Worm (Caenorhabditis elegans) whole organism, L4/young adult: ENCODE data around the gene ZC239.6.

Source experiments
- W03F9.2 ChIP-seq: fragments of 150-350 bp; optimal IDR thresholded peaks from 2 replicates; lab custom pipeline; 2014; ENCODE audit warnings: missing biosample characterization, missing genetic modification characterization
- dao-5 ChIP-seq: sonication (generic microtip); optimal IDR thresholded peaks from 2 replicates; lab custom pipeline; 2016; ENCODE audit warnings: missing genotype, missing genetic modification characterization, moderate library complexity, missing compliant biosample characterization
- him-1 ChIP-seq: sonication (generic microtip); optimal IDR thresholded peaks from 2 replicates; lab custom pipeline; 2016; ENCODE audit warnings: missing genotype, missing genetic modification reagents, missing genetic modification characterization, missing compliant biosample characterization

The ZC239.6 gene

ce11 chrII:3237038-3237521 is 27.6 kb downstream of the ZC239.6 start, which contains the start of the genes srz-67 and C17F4.11:
srz-67 (minus strand) TSS chrII:3237138.
C17F4.11 (plus strand) TSS chrII:3237471.
- TF ChIP-seq him-1 (tag; lab: Kevin White, UChicago) = no peak
- TF ChIP-seq W03F9.2 (tag; lab: Kevin White, UChicago) = no peak
- TF ChIP-seq dao-5 (tag; lab: Kevin White, UChicago) = no peak

- TF ChIP-seq dao-5 (tag; lab: Kevin White, UChicago) (no peak), W03F9.2 (tag; lab: Kevin White, UChicago) (no peak), him-1 (tag; lab: Kevin White, UChicago) (no peak)
Measured at ce11 chrII:3240207-3240606, 30.8 kb downstream of the ZC239.6 start, which contains the start of gene C17F4.3. C17F4.3 (plus strand) TSS chrII:3240507.

- TF ChIP-seq dao-5 (tag; lab: Kevin White, UChicago) (no peak), him-1 (tag; lab: Kevin White, UChicago) (no peak), W03F9.2 (tag; lab: Kevin White, UChicago) (no peak)
Measured at ce11 chrII:3241842-3242241, 32.4 kb downstream of the ZC239.6 start.

- TF ChIP-seq dao-5 (tag; lab: Kevin White, UChicago) (no peak), W03F9.2 (tag; lab: Kevin White, UChicago) (no peak), him-1 (tag; lab: Kevin White, UChicago) (no peak)
Measured at ce11 chrII:3244070-3244469, 34.6 kb downstream of the ZC239.6 start, which contains the start of gene C17F4.12. C17F4.12 (minus strand) TSS chrII:3244170.

ce11 chrII:3244758-3245157 is 35.3 kb downstream of the ZC239.6 start:
- TF ChIP-seq dao-5 (tag; lab: Kevin White, UChicago) (no peak), him-1 (tag; lab: Kevin White, UChicago) (no peak), W03F9.2 (tag; lab: Kevin White, UChicago) (no peak)

ce11 chrII:3245836-3246235 is 36.4 kb downstream of the ZC239.6 start, which contains the start of gene C17F4.7:
C17F4.7 (minus strand) TSS chrII:3246015.
- TF ChIP-seq W03F9.2 (tag; lab: Kevin White, UChicago) (no peak), him-1 (tag; lab: Kevin White, UChicago) (no peak), dao-5 (tag; lab: Kevin White, UChicago) (no peak)

- no peak for TF ChIP-seq him-1 (tag; lab: Kevin White, UChicago)
- no peak for TF ChIP-seq W03F9.2 (tag; lab: Kevin White, UChicago)
- TF ChIP-seq dao-5 (tag; lab: Kevin White, UChicago) = no peak
Measured at ce11 chrII:3247556-3247955, 38.1 kb downstream of the ZC239.6 start.

- no peak for TF ChIP-seq him-1 (tag; lab: Kevin White, UChicago)
- no peak for TF ChIP-seq dao-5 (tag; lab: Kevin White, UChicago)
- no peak for TF ChIP-seq W03F9.2 (tag; lab: Kevin White, UChicago)
Measured at ce11 chrII:3248043-3248718, 38.8 kb downstream of the ZC239.6 start, which contains the start of the genes fbxc-50 and C17F4.2. fbxc-50 (minus strand) TSS chrII:3248123. C17F4.2 (plus strand) TSS chrII:3248668.

ce11 chrII:3249406-3249805 is 40.0 kb downstream of the ZC239.6 start, which contains the start of gene clec-124:
clec-124 (plus strand) TSS chrII:3249706.
- no peak for TF ChIP-seq W03F9.2 (tag; lab: Kevin White, UChicago)
- TF ChIP-seq him-1 (tag; lab: Kevin White, UChicago) = no peak
- TF ChIP-seq dao-5 (tag; lab: Kevin White, UChicago) = no peak

- TF ChIP-seq him-1 (tag; lab: Kevin White, UChicago) = no peak
- TF ChIP-seq dao-5 (tag; lab: Kevin White, UChicago) = no peak
- no peak for TF ChIP-seq W03F9.2 (tag; lab: Kevin White, UChicago)
Measured at ce11 chrII:3250195-3250594, 40.8 kb downstream of the ZC239.6 start.

- TF ChIP-seq W03F9.2 (tag; lab: Kevin White, UChicago) = no peak
- TF ChIP-seq him-1 (tag; lab: Kevin White, UChicago) = no peak
- no peak for TF ChIP-seq dao-5 (tag; lab: Kevin White, UChicago)
Measured at ce11 chrII:3251782-3252181, 42.4 kb downstream of the ZC239.6 start.

ce11 chrII:3259254-3259653 is 49.8 kb downstream of the ZC239.6 start, which contains the start of gene gcy-19:
gcy-19 (minus strand) TSS chrII:3259354.
- no peak for TF ChIP-seq W03F9.2 (tag; lab: Kevin White, UChicago)
